Fruit fly (Drosophila melanogaster) whole organism, embryonic: ENCODE results near the gene CG9393.

Experiments
- Atf6 ChIP-seq: fragments of 200-800 bp; sonication (Bioruptor generic); IDR thresholded peaks from 2 replicates; pipeline ENCODE4 v1.3.6; 2022; ENCODE audit warnings: missing biosample characterization, missing genetic modification characterization
- BtbVII ChIP-seq: fragments of 200-800 bp; sonication (Bioruptor generic); optimal IDR thresholded peaks from 3 replicates; lab custom pipeline; 2017; ENCODE audit warnings: missing biosample characterization, mild to moderate bottlenecking, missing genetic modification characterization
- CG12659 ChIP-seq: fragments of 200-800 bp; sonication (Bioruptor generic); optimal IDR thresholded peaks from 3 replicates; lab custom pipeline; 2017; ENCODE audit warnings: mild to moderate bottlenecking, missing biosample characterization, missing genetic modification reagents, missing genetic modification characterization
- CG12744 ChIP-seq: fragments of 200-800 bp; sonication (Bioruptor generic); optimal IDR thresholded peaks from 2 replicates; lab custom pipeline; 2016; ENCODE audit warnings: missing biosample characterization, missing genetic modification characterization
- CG13123 ChIP-seq: fragments of 200-800 bp; sonication (Bioruptor generic); optimal IDR thresholded peaks from 2 replicates; lab custom pipeline; 2016; ENCODE audit warnings: missing biosample characterization, missing genetic modification characterization
- CG15269 ChIP-seq: fragments of 200-800 bp; sonication (Bioruptor generic); optimal IDR thresholded peaks from 2 replicates; lab custom pipeline; 2018; ENCODE audit warnings: missing biosample characterization, mild to moderate bottlenecking, missing genetic modification characterization, moderate library complexity
- CG15601 ChIP-seq: fragments of 200-800 bp; sonication (Bioruptor generic); optimal IDR thresholded peaks from 3 replicates; lab custom pipeline; 2019; ENCODE audit warnings: missing biosample characterization, mild to moderate bottlenecking, missing genetic modification characterization, moderate library complexity
- CG1603 ChIP-seq: fragments of 200-800 bp; sonication (Bioruptor generic); optimal IDR thresholded peaks from 2 replicates; lab custom pipeline; 2019; ENCODE audit warnings: missing biosample characterization, mild to moderate bottlenecking, missing genetic modification characterization, moderate library complexity
- CG18262 ChIP-seq: fragments of 200-800 bp; optimal IDR thresholded peaks from 3 replicates; lab custom pipeline; 2019; ENCODE audit warnings: missing biosample characterization, mild to moderate bottlenecking, missing genetic modification characterization, moderate library complexity
- CG1832 ChIP-seq: fragments of 200-800 bp; sonication (Bioruptor generic); optimal IDR thresholded peaks from 2 replicates; lab custom pipeline; 2017; ENCODE audit warnings: missing biosample characterization, mild to moderate bottlenecking, missing genetic modification characterization, inconsistent platforms
- CG18476 ChIP-seq: fragments of 200-800 bp; sonication (Bioruptor generic); optimal IDR thresholded peaks from 2 replicates; lab custom pipeline; 2016; ENCODE audit warnings: missing biosample characterization, mild to moderate bottlenecking, missing genetic modification characterization
- CG3163 ChIP-seq: fragments of 200-800 bp; sonication (Bioruptor generic); optimal IDR thresholded peaks from 3 replicates; lab custom pipeline; 2016; ENCODE audit warnings: missing biosample characterization, missing genetic modification characterization
- CG32532 ChIP-seq: fragments of 200-800 bp; sonication (Bioruptor generic); IDR thresholded peaks from 2 replicates; pipeline ENCODE4 v1.3.6; 2022; ENCODE audit warnings: missing biosample characterization, missing genetic modification characterization
- CG33213 ChIP-seq: fragments of 200-800 bp; sonication (Bioruptor generic); optimal IDR thresholded peaks from 3 replicates; lab custom pipeline; 2016; ENCODE audit warnings: missing biosample characterization, missing genetic modification characterization
- CG34376 ChIP-seq: fragments of 200-800 bp; sonication (Bioruptor generic); optimal IDR thresholded peaks from 2 replicates; lab custom pipeline; 2018; ENCODE audit warnings: missing biosample characterization, mild to moderate bottlenecking, missing genetic modification characterization
- CG3847 ChIP-seq: fragments of 200-800 bp; sonication (Bioruptor generic); IDR thresholded peaks from 2 replicates; pipeline ENCODE4 v1.3.6; 2022; ENCODE audit warnings: missing biosample characterization, missing genetic modification characterization
- CG4328 ChIP-seq: fragments of 200-800 bp; sonication (Bioruptor generic); optimal IDR thresholded peaks from 3 replicates; lab custom pipeline; 2017; ENCODE audit warnings: missing biosample characterization, missing genetic modification reagents, missing genetic modification characterization
- CG4854 ChIP-seq: fragments of 200-800 bp; sonication (Bioruptor generic); optimal IDR thresholded peaks from 2 replicates; lab custom pipeline; 2016; ENCODE audit warnings: missing biosample characterization, missing genetic modification characterization, inconsistent platforms
- CG6272 ChIP-seq: fragments of 200-800 bp; sonication (Bioruptor generic); IDR thresholded peaks from 2 replicates; pipeline ENCODE4 v1.3.6; 2022; ENCODE audit warnings: missing biosample characterization, missing genetic modification characterization
- CG6654 ChIP-seq: fragments of 200-800 bp; sonication (Bioruptor generic); optimal IDR thresholded peaks from 2 replicates; lab custom pipeline; 2017; ENCODE audit warnings: missing biosample characterization, mild to moderate bottlenecking, missing genetic modification characterization
- CG6791 ChIP-seq: fragments of 200-800 bp; sonication (Bioruptor generic); IDR thresholded peaks from 3 replicates; pipeline ENCODE4 v1.3.6; 2022; ENCODE audit warnings: missing biosample characterization, missing genetic modification characterization; ENCODE audit not compliant: partially characterized antibody
- CG7786 ChIP-seq: fragments of 200-800 bp; sonication (Bioruptor generic); optimal IDR thresholded peaks from 2 replicates; lab custom pipeline; 2016; ENCODE audit warnings: missing biosample characterization, missing genetic modification characterization
- CG8388 ChIP-seq: fragments of 200-800 bp; sonication (Bioruptor generic); optimal IDR thresholded peaks from 2 replicates; lab custom pipeline; 2019; ENCODE audit warnings: missing biosample characterization, mild to moderate bottlenecking, missing genetic modification characterization, moderate library complexity
- CG9876 ChIP-seq: fragments of 200-800 bp; sonication (Bioruptor generic); optimal IDR thresholded peaks from 2 replicates; lab custom pipeline; 2016; ENCODE audit warnings: missing biosample characterization, missing genetic modification characterization
- D ChIP-seq, 2 experiments: fragments of 200-800 bp in 1 of 2; fragments of >200 bp in 1 of 2; sonication (Bioruptor generic) in 1 of 2; optimal IDR thresholded peaks; 2 replicates in 1 of 2; 3 replicates in 1 of 2; lab custom pipeline; 2017; ENCODE audit warnings: mild to moderate bottlenecking in 1 of 2, missing biosample characterization in 1 of 2, missing genetic modification characterization in 1 of 2, missing genetic modification reagents in 1 of 2
- Dbx ChIP-seq: fragments of 200-800 bp; sonication (Bioruptor generic); IDR thresholded peaks from 3 replicates; pipeline ENCODE4 v1.3.6; 2022; ENCODE audit warnings: missing biosample characterization, missing genetic modification characterization
- Dll ChIP-seq: fragments of 200-800 bp; sonication (Bioruptor generic); IDR thresholded peaks from 4 replicates; pipeline ENCODE4 v1.3.6; 2022; ENCODE audit warnings: missing biosample characterization, missing genetic modification characterization; ENCODE audit not compliant: partially characterized antibody
- HHEX ChIP-seq: fragments of 200-800 bp; sonication (Bioruptor generic); optimal IDR thresholded peaks from 3 replicates; lab custom pipeline; 2017; ENCODE audit warnings: missing biosample characterization, mild to moderate bottlenecking, missing genetic modification characterization, missing genetic modification reagents
- Hey ChIP-seq: fragments of 200-800 bp; sonication (Bioruptor generic); optimal IDR thresholded peaks from 3 replicates; lab custom pipeline; 2018; ENCODE audit warnings: missing biosample characterization, mild to moderate bottlenecking, missing genetic modification characterization
- HmgZ ChIP-seq: fragments of 200-800 bp; sonication (Bioruptor generic); optimal IDR thresholded peaks from 2 replicates; lab custom pipeline; 2018; ENCODE audit warnings: missing biosample characterization, mild to moderate bottlenecking, missing genetic modification characterization
- Myb ChIP-seq: fragments of 200-800 bp; sonication (Bioruptor generic); optimal IDR thresholded peaks from 2 replicates; lab custom pipeline; 2016; ENCODE audit warnings: missing biosample characterization, missing genetic modification characterization
- Opbp ChIP-seq: fragments of 200-800 bp; sonication (Bioruptor generic); IDR thresholded peaks from 3 replicates; pipeline ENCODE4 v1.3.6; 2022; ENCODE audit warnings: missing biosample characterization, missing genetic modification characterization; ENCODE audit not compliant: partially characterized antibody
- Ptx1 ChIP-seq: fragments of 200-800 bp; sonication (Bioruptor generic); IDR thresholded peaks from 2 replicates; pipeline ENCODE4 v1.3.6; 2022; ENCODE audit warnings: missing biosample characterization, missing genetic modification characterization
- Spps ChIP-seq: fragments of 200-800 bp; sonication (Bioruptor generic); optimal IDR thresholded peaks from 2 replicates; lab custom pipeline; 2018; ENCODE audit warnings: missing biosample characterization, mild to moderate bottlenecking, missing genetic modification characterization
- Sry-δ ChIP-seq: fragments of 200-800 bp; sonication (Bioruptor generic); optimal IDR thresholded peaks from 2 replicates; lab custom pipeline; 2016; ENCODE audit warnings: missing biosample characterization, missing genetic modification characterization
- Vsx1 ChIP-seq: fragments of 200-800 bp; sonication (Bioruptor generic); optimal IDR thresholded peaks from 2 replicates; lab custom pipeline; 2017; ENCODE audit warnings: missing biosample characterization, mild to moderate bottlenecking, missing genetic modification characterization, missing genetic modification reagents
- aop ChIP-seq: fragments of 200-800 bp; sonication (Bioruptor generic); IDR thresholded peaks from 2 replicates; pipeline ENCODE4 v1.3.6; 2022; ENCODE audit warnings: missing biosample characterization, missing genetic modification characterization
- az2 ChIP-seq: fragments of 200-800 bp; sonication (Bioruptor generic); optimal IDR thresholded peaks from 3 replicates; lab custom pipeline; 2016; ENCODE audit warnings: missing biosample characterization, missing genetic modification characterization
- dpn ChIP-seq, 2 experiments: fragments of 200-800 bp; sonication (Bioruptor generic); optimal IDR thresholded peaks; 3 replicates each; lab custom pipeline; 2016; ENCODE audit warnings: missing biosample characterization in 2 of 2, missing genetic modification characterization in 2 of 2
- gro ChIP-seq: fragments of 200-800 bp; sonication (Bioruptor generic); optimal IDR thresholded peaks from 2 replicates; lab custom pipeline; 2016; ENCODE audit warnings: missing biosample characterization, missing genetic modification characterization
- gsb ChIP-seq: fragments of 200-800 bp; sonication (Bioruptor generic); IDR thresholded peaks from 2 replicates; pipeline ENCODE4 v1.3.6; 2022; ENCODE audit warnings: missing biosample characterization, missing genetic modification characterization
- hbn ChIP-seq: fragments of 200-800 bp; sonication (Bioruptor generic); IDR thresholded peaks from 2 replicates; pipeline ENCODE4 v1.3.6; 2022; ENCODE audit warnings: missing biosample characterization, missing genetic modification characterization; ENCODE audit not compliant: partially characterized antibody
- insv ChIP-seq, 2 experiments: fragments of 200-800 bp; sonication (Bioruptor generic); optimal IDR thresholded peaks; 3 replicates each; lab custom pipeline; 2016 to 2018; ENCODE audit warnings: missing biosample characterization in 2 of 2, missing genetic modification characterization in 2 of 2
- kah ChIP-seq: fragments of 200-800 bp; sonication (Bioruptor generic); optimal IDR thresholded peaks from 2 replicates; lab custom pipeline; 2018; ENCODE audit warnings: missing biosample characterization, mild to moderate bottlenecking, missing genetic modification characterization
- lmd ChIP-seq: fragments of 200-800 bp; sonication (Bioruptor generic); IDR thresholded peaks from 2 replicates; pipeline ENCODE4 v1.3.6; 2022; ENCODE audit warnings: missing biosample characterization, missing genetic modification characterization
- seq ChIP-seq: fragments of 200-800 bp; sonication (Bioruptor generic); IDR thresholded peaks from 2 replicates; pipeline ENCODE4 v1.3.6; 2022; ENCODE audit warnings: missing biosample characterization, missing genetic modification characterization
- shn ChIP-seq: fragments of 200-800 bp; sonication (Bioruptor generic); optimal IDR thresholded peaks from 3 replicates; lab custom pipeline; 2016; ENCODE audit warnings: missing biosample characterization, missing genetic modification characterization
- zen2 ChIP-seq: fragments of 200-800 bp; sonication (Bioruptor generic); IDR thresholded peaks from 3 replicates; pipeline ENCODE4 v1.3.6; 2022; ENCODE audit warnings: missing biosample characterization, missing genetic modification characterization; ENCODE audit not compliant: partially characterized antibody

Gene CG9393

DNA sequence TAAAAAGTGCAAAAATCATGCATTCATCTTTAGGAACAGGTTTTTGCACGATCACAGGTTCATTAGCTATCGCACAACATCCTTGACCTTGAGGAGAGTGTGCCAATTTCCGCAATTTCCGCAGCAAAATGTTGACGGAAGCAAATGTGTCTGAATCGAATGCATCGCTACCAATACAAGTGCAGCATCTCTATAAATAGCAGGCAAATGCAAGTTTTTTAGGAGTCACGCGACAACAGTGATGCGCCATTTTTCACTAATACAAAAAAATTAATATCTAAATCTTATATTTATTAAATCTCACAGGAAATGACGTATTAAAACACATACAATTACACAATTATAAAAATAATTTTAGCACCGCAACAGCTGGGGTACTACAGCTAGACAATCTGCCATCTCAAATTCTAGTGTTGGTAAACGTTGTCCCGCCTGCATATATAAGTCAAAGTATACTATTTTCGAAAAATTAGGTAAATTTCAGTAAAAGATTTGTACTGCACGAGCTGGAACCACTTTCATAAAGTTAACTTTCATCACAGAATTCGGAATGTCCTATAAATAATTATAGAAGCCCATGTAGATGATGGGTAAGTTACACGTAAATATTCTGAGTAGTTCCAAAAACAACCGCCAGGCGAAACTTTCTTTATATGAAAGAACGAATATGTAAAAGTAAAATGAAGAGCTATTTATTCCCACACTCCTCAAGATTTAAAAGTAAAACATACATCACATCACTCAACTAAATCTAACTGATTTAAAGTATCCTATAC lies 10.5 kb upstream of the CG9393 start, which contains the start of gene CG9399 (continued):
- peak; percentile 83 for TF ChIP-seq CG1603 (tag; lab: Kevin White, UChicago)
- peak; percentile 75 for TF ChIP-seq Hey (tag; lab: Kevin White, UChicago)
- TF ChIP-seq CG18262 (tag; lab: Kevin White, UChicago), result peak; percentile 97
- peak; percentile 88 for TF ChIP-seq kah (GFP tag; lab: Kevin White, UChicago)
- TF ChIP-seq Opbp, result no peak
- peak; percentile 89 for TF ChIP-seq CG7786 (GFP tag; lab: Kevin White, UChicago)
- TF ChIP-seq CG12744 (GFP tag; lab: Kevin White, UChicago), result peak; percentile 93
- TF ChIP-seq lmd (GFP tag; lab: Robert Waterston, UW), result peak; percentile 97
- peak; percentile 96 for TF ChIP-seq seq (GFP tag; lab: Robert Waterston, UW)
- TF ChIP-seq CG32532 (GFP tag; lab: Robert Waterston, UW), result peak; percentile 96
- TF ChIP-seq CG6791 (GFP tag; lab: Robert Waterston, UW), result peak; percentile 42; the same call in 1 of the 3 replicates
- TF ChIP-seq Atf6, result peak; percentile 96
- TF ChIP-seq CG34376 (GFP tag; lab: Kevin White, UChicago), result peak; percentile 64
- TF ChIP-seq CG3847 (GFP tag; lab: Robert Waterston, UW), result peak; percentile 97
- TF ChIP-seq CG18476 (GFP tag; lab: Kevin White, UChicago), result peak; percentile 95
- peak; percentile 94 for TF ChIP-seq Spps
- TF ChIP-seq CG1832 (GFP tag; lab: Kevin White, UChicago), result no peak
- peak; percentile 90 for TF ChIP-seq CG33213 (GFP tag; lab: Kevin White, UChicago)
- TF ChIP-seq CG9876, result peak; percentile 78
- peak; percentile 91 for TF ChIP-seq CG4854 (GFP tag; lab: Kevin White, UChicago)
- peak; percentile 95 for TF ChIP-seq HHEX (GFP tag; lab: Kevin White, UChicago)
- peak; percentile 71 for TF ChIP-seq CG3163 (GFP tag; lab: Kevin White, UChicago)
- peak; percentile 98 for TF ChIP-seq az2 (GFP tag; lab: Kevin White, UChicago)
- peak; percentile 94 to 98 for TF ChIP-seq dpn (GFP tag; optimal IDR thresholded peaks at IDR 0.05; lab: Kevin White, UChicago)
- TF ChIP-seq CG4328 (GFP tag; lab: Kevin White, UChicago), result peak; percentile 85
- peak; percentile 73 for TF ChIP-seq Sry-δ (GFP tag; lab: Kevin White, UChicago)
- peak; percentile 95 for TF ChIP-seq CG13123 (GFP tag; lab: Kevin White, UChicago)
- TF ChIP-seq Myb, result peak; percentile 67
- TF ChIP-seq shn (GFP tag; lab: Kevin White, UChicago), result peak; percentile 93
- TF ChIP-seq CG12659, result peak; percentile 99
- peak; percentile 94 for TF ChIP-seq gsb (GFP tag; lab: Robert Waterston, UW)
- TF ChIP-seq BtbVII (GFP tag; lab: Kevin White, UChicago), result peak; percentile 93
- TF ChIP-seq Ptx1 (GFP tag; lab: Robert Waterston, UW), result peak; percentile 99
- no peak for TF ChIP-seq zen2
- TF ChIP-seq Dll (GFP tag; lab: Robert Waterston, UW), result peak; percentile 35; the same call in 1 of the 4 replicates
- TF ChIP-seq D (optimal IDR thresholded peaks at IDR 0.05; lab: Kevin White, UChicago), result no peak
- TF ChIP-seq D (GFP tag; optimal IDR thresholded peaks at IDR 0.05; lab: Kevin White, UChicago), result peak; percentile 95
- TF ChIP-seq CG15601, result peak; percentile 96
- peak; percentile 82 for TF ChIP-seq CG6654 (GFP tag; lab: Kevin White, UChicago)
- peak; percentile 96 for TF ChIP-seq aop (GFP tag; lab: Robert Waterston, UW)
- peak; percentile 97 for TF ChIP-seq HmgZ
- TF ChIP-seq Vsx1 (GFP tag; lab: Kevin White, UChicago), result peak; percentile 94
- TF ChIP-seq insv (GFP tag; optimal IDR thresholded peaks at IDR 0.05; lab: Kevin White, UChicago), result peak in 1 of 2 experiments; percentile 78
- peak; percentile 97 for TF ChIP-seq CG8388 (GFP tag; lab: Kevin White, UChicago)
- no peak for TF ChIP-seq hbn (GFP tag; lab: Robert Waterston, UW)
- peak; percentile 89 for TF ChIP-seq gro (GFP tag; lab: Kevin White, UChicago)
- TF ChIP-seq CG6272, result peak; percentile 98
- peak; percentile 96 for TF ChIP-seq Dbx (GFP tag; lab: Robert Waterston, UW)
- TF ChIP-seq CG15269, result peak; percentile 97
